Fruit fly (Drosophila melanogaster): ENCODE data around the gene Pgant6.

DNA sequence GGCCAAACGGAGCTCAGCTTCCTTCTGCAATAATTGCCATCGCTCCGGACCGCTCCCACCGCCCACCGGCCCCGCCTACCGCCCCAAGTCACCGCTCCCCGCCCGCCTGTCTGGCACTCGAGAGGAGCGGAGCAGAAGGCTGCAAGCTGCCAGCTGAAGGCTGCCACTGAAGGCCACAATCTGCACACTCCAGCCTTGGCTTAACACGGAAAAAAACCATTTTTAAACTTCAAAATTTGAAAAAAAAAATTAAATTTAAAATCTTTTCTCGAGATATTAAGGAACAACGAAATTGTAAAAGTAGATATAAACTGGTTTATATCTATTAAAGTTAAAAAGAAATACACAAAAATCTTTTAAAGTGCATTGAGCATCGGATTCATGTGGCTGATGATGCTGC, 47.9 kb downstream of the Pgant6 start:
- TF ChIP-seq CG14441 (GFP tag; IDR thresholded peaks at IDR 0.05) (no peak), Dip3 (GFP tag; optimal IDR thresholded peaks at IDR 0.05) (no peak), pzg (GFP tag; optimal IDR thresholded peaks at IDR 0.05) (no peak), CG16815 (GFP tag; optimal IDR thresholded peaks at IDR 0.05) (no peak), cg (GFP tag; optimal IDR thresholded peaks at IDR 0.05) (no peak), Ssrp (tag; optimal IDR thresholded peaks at IDR 0.05) (no peak), vfl (GFP tag; optimal IDR thresholded peaks at IDR 0.05) (no peak), Dek (tag; optimal IDR thresholded peaks at IDR 0.05) (no peak)

Data from whole organism, embryonic.